Worm (Caenorhabditis elegans) whole organism, young adult: Measurements from ENCODE around the gene mlt-10.

Experiments
- Y53F4B.3 ChIP-seq: fragments of 200-800 bp; sonication (Bioruptor generic); IDR thresholded peaks from 2 replicates; pipeline ENCODE4 v1.3.6; 2022; ENCODE audit warnings: missing genetic modification reagents, missing genetic modification characterization, missing compliant biosample characterization
- akir-1 ChIP-seq: fragments of 200-800 bp; sonication (Bioruptor generic); optimal IDR thresholded peaks from 2 replicates; lab custom pipeline; 2018; ENCODE audit warnings: mild to moderate bottlenecking, missing genetic modification characterization, moderate library complexity, missing compliant biosample characterization
- ccch-3 ChIP-seq: fragments of 200-800 bp; sonication (Bioruptor generic); optimal IDR thresholded peaks from 2 replicates; lab custom pipeline; 2018; ENCODE audit warnings: mild to moderate bottlenecking, missing genetic modification characterization, missing compliant biosample characterization
- ceh-58 ChIP-seq: fragments of 200-800 bp; sonication (Bioruptor generic); IDR thresholded peaks from 2 replicates; pipeline ENCODE4 v1.3.6; 2022; ENCODE audit warnings: missing genetic modification characterization, missing compliant biosample characterization
- hmg-1.2 ChIP-seq: fragments of 200-800 bp; sonication (Bioruptor generic); IDR thresholded peaks from 2 replicates; pipeline ENCODE4 v1.3.6; 2022; ENCODE audit warnings: missing genetic modification reagents, missing genetic modification characterization, missing compliant biosample characterization
- nfya-1 ChIP-seq: sonication (generic microtip); optimal IDR thresholded peaks from 2 replicates; lab custom pipeline; 2017; ENCODE audit warnings: antibody characterized with exemption, missing compliant biosample characterization, missing genetic modification characterization, borderline replicate concordance; ENCODE audit not compliant: insufficient read depth
- unc-62 ChIP-seq: fragments of 150-350 bp; optimal IDR thresholded peaks from 2 replicates; lab custom pipeline; 2014; ENCODE audit warnings: missing biosample characterization, missing genetic modification reagents, missing genetic modification characterization

DNA sequence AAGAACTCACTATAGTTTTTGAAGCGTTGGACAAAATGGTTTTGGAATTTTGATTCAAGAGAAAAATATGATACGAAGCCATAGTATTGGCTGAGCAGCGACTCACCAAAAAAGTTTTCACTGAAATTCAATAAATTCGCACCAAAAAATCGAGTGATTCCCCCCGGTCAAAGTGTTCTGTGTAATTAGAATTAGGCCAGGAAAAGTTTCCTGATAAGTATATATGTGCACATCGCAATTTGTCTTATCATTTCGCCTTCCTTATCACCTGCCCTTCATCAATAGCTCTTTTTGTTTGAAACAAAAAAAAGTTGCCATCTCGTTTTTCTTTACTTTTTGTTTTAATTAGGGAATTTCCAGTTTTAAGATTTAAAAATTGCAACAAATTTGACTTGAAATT is 24.8 kb upstream of the mlt-10 start:
- TF ChIP-seq nfya-1 (tag; lab: Kevin White, UChicago) (no peak), hmg-1.2 (GFP tag; lab: Robert Waterston, UW) (no peak), Y53F4B.3 (GFP tag; lab: Robert Waterston, UW) (no peak), akir-1 (no peak), ccch-3 (GFP tag; lab: Kevin White, UChicago) (no peak), unc-62 (GFP tag; lab: Kevin White, UChicago) (no peak), ceh-58 (GFP tag; lab: Robert Waterston, UW) (no peak)
